Worm (Caenorhabditis elegans) whole organism, early embryonic: ENCODE results near the gene sre-42.

Experiments used
- B0310.2 ChIP-seq: sonication (generic microtip); optimal IDR thresholded peaks from 2 replicates; lab custom pipeline; 2016; ENCODE audit warnings: mild to moderate bottlenecking, missing genetic modification characterization, missing compliant biosample characterization
- F13C5.2 ChIP-seq: sonication (generic microtip); optimal IDR thresholded peaks from 2 replicates; lab custom pipeline; 2017; ENCODE audit warnings: mild to moderate bottlenecking, missing genetic modification characterization, inconsistent platforms, missing compliant biosample characterization
- aly-1 ChIP-seq: sonication (generic microtip); optimal IDR thresholded peaks from 2 replicates; lab custom pipeline; 2016; ENCODE audit warnings: missing genetic modification characterization, missing compliant biosample characterization
- ama-1 ChIP-seq: fragments of 150-350 bp; optimal IDR thresholded peaks from 2 replicates; lab custom pipeline; 2014
- ceh-13 ChIP-seq: fragments of 200-800 bp; sonication (Bioruptor generic); optimal IDR thresholded peaks from 2 replicates; lab custom pipeline; 2018; ENCODE audit warnings: mild to moderate bottlenecking, missing genetic modification characterization, missing compliant biosample characterization
- ceh-36 ChIP-seq: sonication (generic microtip); optimal IDR thresholded peaks from 2 replicates; lab custom pipeline; 2016; ENCODE audit warnings: missing genetic modification characterization, inconsistent platforms, missing compliant biosample characterization
- ets-7 ChIP-seq: sonication (generic microtip); optimal IDR thresholded peaks from 2 replicates; lab custom pipeline; 2016; ENCODE audit warnings: missing genotype, missing genetic modification characterization, missing compliant biosample characterization
- flt-1 ChIP-seq: fragments of 200-800 bp; sonication (Bioruptor generic); IDR thresholded peaks from 2 replicates; pipeline ENCODE4 v1.3.6; 2022; ENCODE audit warnings: missing genetic modification characterization, missing compliant biosample characterization
- hmbx-1 ChIP-seq: sonication (generic microtip); optimal IDR thresholded peaks from 2 replicates; lab custom pipeline; 2016; ENCODE audit warnings: mild to moderate bottlenecking, missing genetic modification characterization, missing compliant biosample characterization
- hmg-4 ChIP-seq: fragments of 200-800 bp; sonication (Bioruptor generic); optimal IDR thresholded peaks from 2 replicates; lab custom pipeline; 2018; ENCODE audit warnings: mild to moderate bottlenecking, missing genetic modification characterization, missing compliant biosample characterization
- hnd-1 ChIP-seq: sonication (generic microtip); optimal IDR thresholded peaks from 2 replicates; lab custom pipeline; 2016; ENCODE audit warnings: missing genetic modification characterization, missing compliant biosample characterization
- pes-1 ChIP-seq: fragments of 200-800 bp; sonication (Bioruptor generic); IDR thresholded peaks from 2 replicates; pipeline ENCODE4 v1.3.6; 2022; ENCODE audit warnings: missing genetic modification reagents, missing genetic modification characterization, missing compliant biosample characterization
- scrt-1 ChIP-seq: fragments of 200-800 bp; sonication (Bioruptor generic); IDR thresholded peaks from 2 replicates; pipeline ENCODE4 v1.3.6; 2022; ENCODE audit warnings: missing genetic modification characterization, missing compliant biosample characterization
- sea-1 ChIP-seq: fragments of 200-800 bp; sonication (Bioruptor generic); conservative IDR thresholded peaks from 2 replicates; pipeline ENCODE4 v1.3.6; 2022; ENCODE audit warnings: missing genetic modification characterization, missing compliant biosample characterization
- tbx-11 ChIP-seq: fragments of 200-800 bp; sonication (Bioruptor generic); IDR thresholded peaks from 2 replicates; pipeline ENCODE4 v1.3.6; 2022; ENCODE audit warnings: missing genetic modification characterization, missing compliant biosample characterization
- tbx-37 ChIP-seq: fragments of 200-800 bp; sonication (Bioruptor generic); conservative IDR thresholded peaks from 2 replicates; pipeline ENCODE4 v1.3.6; 2022; ENCODE audit warnings: missing genetic modification reagents, missing genetic modification characterization, missing compliant biosample characterization
- tra-4 ChIP-seq: sonication (generic microtip); optimal IDR thresholded peaks from 2 replicates; lab custom pipeline; 2017; ENCODE audit warnings: missing genetic modification characterization, missing compliant biosample characterization

The sre-42 gene

DNA sequence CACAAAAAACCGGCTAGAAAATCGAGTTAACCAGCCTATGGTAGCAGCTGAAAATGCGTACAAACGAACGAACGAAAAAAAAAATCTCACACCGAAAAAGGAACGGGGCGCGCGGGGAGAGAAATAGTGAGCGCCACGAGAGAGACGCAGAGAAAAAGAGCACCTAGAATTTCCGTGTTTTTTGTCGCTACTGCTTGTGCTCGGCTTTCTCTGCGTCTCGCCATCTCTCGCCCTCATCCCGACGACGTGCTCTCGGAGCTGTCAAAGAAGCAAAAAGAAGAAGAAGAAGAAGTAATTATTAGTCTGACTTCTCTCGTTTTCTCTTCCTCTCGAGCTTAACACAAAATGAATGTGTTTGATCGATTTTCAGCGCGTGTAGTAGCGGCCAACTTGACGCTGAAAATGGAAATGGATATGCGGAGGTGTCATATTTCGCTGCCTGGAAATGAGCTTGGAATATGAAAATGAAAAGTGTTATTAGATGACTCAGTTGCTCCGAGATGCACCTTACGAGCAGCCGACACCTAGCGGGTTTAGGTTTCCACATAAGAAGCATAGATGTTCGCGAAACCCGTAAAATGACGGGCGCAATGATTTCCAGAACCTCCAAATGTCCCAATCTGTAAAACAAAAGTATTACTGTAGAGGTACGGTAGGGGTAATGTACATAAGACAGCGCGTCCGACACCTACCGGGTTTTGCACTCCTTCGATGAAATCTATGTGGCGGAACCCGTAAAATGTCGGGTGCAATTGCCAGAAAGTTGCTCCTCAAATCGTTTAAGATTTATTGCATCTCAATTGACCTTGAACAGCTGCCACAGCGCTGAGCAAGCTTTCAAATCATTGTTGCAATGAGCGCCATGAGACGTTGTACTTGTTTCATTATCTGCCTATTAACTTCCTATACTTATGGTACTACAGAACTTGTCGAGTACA lies 3.8 kb downstream of the sre-42 start, which contains the start of gene btb-14:
Gene btb-14 (plus strand): TSS at position 839 of the 938 bp plus-strand sequence.
- TF ChIP-seq sea-1 (GFP tag; lab: Robert Waterston, UW): no peak
- no peak for TF ChIP-seq flt-1 (GFP tag; lab: Robert Waterston, UW)
- no peak for TF ChIP-seq tbx-37 (GFP tag; lab: Robert Waterston, UW)
- no peak for TF ChIP-seq ceh-13
- no peak for TF ChIP-seq ceh-36 (tag; lab: Kevin White, UChicago)
- no peak for TF ChIP-seq F13C5.2 (tag; lab: Kevin White, UChicago)
- TF ChIP-seq pes-1: no peak
- TF ChIP-seq tbx-11: no peak
- TF ChIP-seq tra-4 (tag; lab: Kevin White, UChicago): no peak
- TF ChIP-seq hmbx-1 (tag; lab: Kevin White, UChicago): no peak
- no peak for TF ChIP-seq B0310.2 (tag; lab: Kevin White, UChicago)
- TF ChIP-seq hmg-4 (GFP tag; lab: Kevin White, UChicago): no peak
- no peak for TF ChIP-seq ets-7 (tag; lab: Kevin White, UChicago)
- TF ChIP-seq ama-1 (lab: Kevin White, UChicago): no peak
- no peak for TF ChIP-seq aly-1 (tag; lab: Kevin White, UChicago)
- no peak for TF ChIP-seq scrt-1 (GFP tag; lab: Robert Waterston, UW)
- TF ChIP-seq hnd-1 (tag; lab: Kevin White, UChicago): no peak

DNA sequence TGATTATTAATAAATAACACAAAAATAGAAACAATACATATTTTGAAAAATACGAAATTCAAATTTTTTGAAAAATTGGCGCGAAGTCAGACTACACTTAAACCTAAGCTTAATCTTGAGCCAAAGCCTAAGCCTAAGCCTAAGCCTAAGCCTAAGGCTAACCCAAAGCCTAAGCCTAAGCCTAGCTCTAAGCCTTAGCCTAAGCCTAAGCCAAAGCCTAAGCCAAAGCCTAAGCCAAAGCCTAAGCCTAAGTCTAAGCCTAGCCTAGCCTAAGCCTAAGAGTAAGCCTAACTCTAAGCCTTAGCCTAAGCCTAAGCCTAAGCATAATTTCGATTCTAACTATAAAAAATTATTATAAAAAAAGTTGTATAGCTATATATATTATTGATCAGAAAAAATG lies 5.8 kb downstream of the sre-42 start:
- TF ChIP-seq ceh-36 (tag; lab: Kevin White, UChicago): peak; percentile 76
- no peak for TF ChIP-seq tbx-11

DNA sequence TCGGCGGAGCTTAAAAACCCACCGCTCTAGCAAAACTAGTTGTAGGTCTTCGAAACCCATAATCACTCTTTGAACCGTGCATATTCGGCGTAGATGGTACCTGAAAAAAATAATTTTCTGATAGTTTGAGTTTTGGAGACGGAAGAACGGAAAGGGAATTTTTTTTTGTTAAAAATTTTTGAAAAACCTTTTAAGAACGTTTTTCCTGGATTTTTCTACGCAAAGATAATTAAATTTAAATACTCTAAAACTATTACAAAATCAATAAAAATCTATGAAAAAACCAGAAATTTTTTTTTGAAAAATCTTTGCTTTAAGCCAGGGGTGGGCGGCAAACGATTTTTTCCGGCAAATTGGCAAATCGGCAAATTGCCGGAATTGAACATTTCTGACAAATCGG lies 7.3 kb downstream of the sre-42 start, which contains the start of gene marc-5:
Gene marc-5 (minus strand): TSS at position 101 of the 400 bp plus-strand sequence.
- TF ChIP-seq tra-4 (tag; lab: Kevin White, UChicago): no peak
- TF ChIP-seq B0310.2 (tag; lab: Kevin White, UChicago): no peak
- TF ChIP-seq tbx-37 (GFP tag; lab: Robert Waterston, UW): no peak
- TF ChIP-seq pes-1: no peak
- TF ChIP-seq hmg-4 (GFP tag; lab: Kevin White, UChicago): no peak
- no peak for TF ChIP-seq hmbx-1 (tag; lab: Kevin White, UChicago)
- TF ChIP-seq sea-1 (GFP tag; lab: Robert Waterston, UW): no peak
- no peak for TF ChIP-seq scrt-1 (GFP tag; lab: Robert Waterston, UW)
- no peak for TF ChIP-seq tbx-11
- TF ChIP-seq F13C5.2 (tag; lab: Kevin White, UChicago): no peak
- no peak for TF ChIP-seq ceh-13
- TF ChIP-seq hnd-1 (tag; lab: Kevin White, UChicago): no peak
- no peak for TF ChIP-seq ets-7 (tag; lab: Kevin White, UChicago)
- no peak for TF ChIP-seq aly-1 (tag; lab: Kevin White, UChicago)
- no peak for TF ChIP-seq flt-1 (GFP tag; lab: Robert Waterston, UW)
- TF ChIP-seq ama-1 (lab: Kevin White, UChicago): no peak
- no peak for TF ChIP-seq ceh-36 (tag; lab: Kevin White, UChicago)

ce11 chrII:12378793-12379192 lies 7.9 kb downstream of the sre-42 start:
- no peak for TF ChIP-seq flt-1 (GFP tag; lab: Robert Waterston, UW)

DNA sequence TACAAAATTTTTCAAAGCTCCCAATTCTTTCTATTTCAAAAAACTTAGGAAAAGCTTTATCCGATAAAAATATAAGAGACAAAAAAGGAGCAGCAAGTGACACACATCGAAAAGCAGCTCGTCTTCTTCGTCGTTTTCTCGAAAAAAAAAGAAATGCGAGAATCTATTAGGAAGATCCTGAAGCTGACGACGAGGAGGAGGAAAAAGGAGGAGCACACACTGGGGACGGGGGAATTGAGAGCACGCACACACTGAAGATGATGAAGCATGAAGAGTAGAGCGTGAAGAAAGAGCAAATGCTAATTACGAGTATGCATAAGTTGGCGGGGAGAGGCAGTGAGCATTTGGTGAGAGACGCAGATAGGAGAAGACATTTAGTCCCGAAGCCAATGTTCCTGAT lies 12.8 kb downstream of the sre-42 start:
- TF ChIP-seq ama-1 (lab: Kevin White, UChicago) (no peak), tra-4 (tag; lab: Kevin White, UChicago) (no peak), hnd-1 (tag; lab: Kevin White, UChicago) (no peak), flt-1 (GFP tag; lab: Robert Waterston, UW) (no peak), hmbx-1 (tag; lab: Kevin White, UChicago) (no peak), tbx-11 (no peak), ceh-13 (no peak), ets-7 (tag; lab: Kevin White, UChicago) (no peak), sea-1 (GFP tag; lab: Robert Waterston, UW) (no peak), aly-1 (tag; lab: Kevin White, UChicago) (no peak), scrt-1 (GFP tag; lab: Robert Waterston, UW) (no peak), F13C5.2 (tag; lab: Kevin White, UChicago) (no peak), hmg-4 (GFP tag; lab: Kevin White, UChicago) (no peak), B0310.2 (tag; lab: Kevin White, UChicago) (no peak), ceh-36 (tag; lab: Kevin White, UChicago) (no peak), pes-1 (no peak)

DNA sequence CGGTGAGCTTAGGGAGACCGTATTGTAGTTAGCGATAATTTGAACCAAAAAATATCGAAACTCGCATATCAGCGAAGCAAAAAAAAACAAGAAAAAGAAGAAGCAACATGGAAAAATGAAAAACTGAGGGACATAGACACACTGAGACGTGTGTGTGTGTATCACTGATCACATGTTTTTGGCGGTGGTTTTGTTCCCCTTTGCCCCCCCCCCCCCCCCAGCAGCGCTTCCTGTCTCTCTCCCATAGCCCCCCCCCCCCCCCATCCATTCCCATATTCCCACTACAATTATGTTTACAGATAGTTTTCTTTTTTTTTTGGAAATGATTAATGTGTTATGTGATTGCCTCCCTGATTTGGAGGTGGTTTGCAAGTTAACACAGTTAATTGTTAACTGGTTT lies 17.5 kb downstream of the sre-42 start:
- TF ChIP-seq ceh-13 (no peak), pes-1 (no peak), tbx-37 (GFP tag; lab: Robert Waterston, UW) (no peak), scrt-1 (GFP tag; lab: Robert Waterston, UW) (no peak), tra-4 (tag; lab: Kevin White, UChicago) (no peak), ets-7 (tag; lab: Kevin White, UChicago) (no peak)

DNA sequence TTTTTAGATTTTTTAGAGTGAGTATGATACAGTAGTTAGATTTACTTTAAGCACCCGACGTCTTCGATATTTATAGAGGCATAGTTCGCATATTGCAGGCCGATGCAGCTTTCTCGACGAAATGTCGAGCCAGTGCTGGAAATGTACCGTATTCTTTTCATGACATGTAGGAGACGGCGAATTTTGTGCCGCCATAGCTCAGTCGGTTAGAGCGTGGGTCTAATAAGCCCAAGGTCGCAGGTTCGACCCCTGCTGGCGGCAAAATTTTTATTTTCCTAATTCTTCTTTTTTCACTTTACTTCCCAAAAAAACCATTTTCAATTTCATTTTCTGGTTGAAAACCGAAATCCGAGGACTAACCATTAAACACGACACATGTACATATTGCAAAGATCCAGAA lies 24.4 kb downstream of the sre-42 start:
- TF ChIP-seq tbx-11 (no peak), flt-1 (GFP tag; lab: Robert Waterston, UW) (0 out of 2 replicates have a peak, but pooled peaks have one; percentile 31), hnd-1 (tag; lab: Kevin White, UChicago) (no peak), F13C5.2 (tag; lab: Kevin White, UChicago) (no peak), aly-1 (tag; lab: Kevin White, UChicago) (no peak), pes-1 (peak; percentile 73), scrt-1 (GFP tag; lab: Robert Waterston, UW) (no peak)
